Worm (Caenorhabditis elegans) whole organism, L1 larva: Measurements from ENCODE around the gene acr-17.

ENCODE experiments used
- alr-1 ChIP-seq: fragments of 200-800 bp; sonication (Bioruptor generic); optimal IDR thresholded peaks from 2 replicates; lab custom pipeline; 2018; ENCODE audit warnings: borderline replicate concordance, mild to moderate bottlenecking, missing genetic modification characterization, missing compliant biosample characterization
- blmp-1 ChIP-seq: fragments of 150-350 bp; optimal IDR thresholded peaks from 2 replicates; lab custom pipeline; 2014; ENCODE audit warnings: missing biosample characterization, missing genetic modification characterization
- lin-14 ChIP-seq: fragments of 200-800 bp; sonication (Bioruptor generic); optimal IDR thresholded peaks from 2 replicates; lab custom pipeline; 2018; ENCODE audit warnings: mild to moderate bottlenecking, missing genetic modification characterization, moderate library complexity, missing compliant biosample characterization
- lin-39 ChIP-seq: fragments of 150-350 bp; optimal IDR thresholded peaks from 2 replicates; lab custom pipeline; 2014; ENCODE audit warnings: missing biosample characterization, missing genetic modification reagents, missing genetic modification characterization
- nhr-12 ChIP-seq: sonication (generic microtip); optimal IDR thresholded peaks from 2 replicates; lab custom pipeline; 2017; ENCODE audit warnings: missing biosample characterization, missing genetic modification characterization
- pqm-1 ChIP-seq: sonication (generic microtip); optimal IDR thresholded peaks from 3 replicates; lab custom pipeline; 2017; ENCODE audit warnings: missing biosample characterization, missing genetic modification characterization
- skn-1 ChIP-seq: fragments of 150-350 bp; optimal IDR thresholded peaks from 2 replicates; lab custom pipeline; 2014; ENCODE audit warnings: missing biosample characterization, missing genetic modification characterization
- snpc-4 ChIP-seq: fragments of 150-350 bp; optimal IDR thresholded peaks from 2 replicates; lab custom pipeline; 2014; ENCODE audit warnings: missing biosample characterization, missing genetic modification characterization
- sox-4 ChIP-seq: sonication (generic microtip); optimal IDR thresholded peaks from 2 replicates; lab custom pipeline; 2016; ENCODE audit warnings: missing genetic modification characterization, missing compliant biosample characterization
- unc-130 ChIP-seq: fragments of 150-350 bp; optimal IDR thresholded peaks from 2 replicates; lab custom pipeline; 2017; ENCODE audit warnings: missing biosample characterization, missing genetic modification characterization, inconsistent platforms
- unc-30 ChIP-seq: sonication (generic microtip); optimal IDR thresholded peaks from 2 replicates; lab custom pipeline; 2017; ENCODE audit warnings: missing biosample characterization, missing genetic modification characterization
- ztf-11 ChIP-seq, 2 experiments: sonication (generic microtip); optimal IDR thresholded peaks; 2 replicates each; lab custom pipeline; 2016 to 2017; ENCODE audit warnings: missing genetic modification characterization in 2 of 2, missing biosample characterization in 1 of 2, missing compliant biosample characterization in 1 of 2

DNA sequence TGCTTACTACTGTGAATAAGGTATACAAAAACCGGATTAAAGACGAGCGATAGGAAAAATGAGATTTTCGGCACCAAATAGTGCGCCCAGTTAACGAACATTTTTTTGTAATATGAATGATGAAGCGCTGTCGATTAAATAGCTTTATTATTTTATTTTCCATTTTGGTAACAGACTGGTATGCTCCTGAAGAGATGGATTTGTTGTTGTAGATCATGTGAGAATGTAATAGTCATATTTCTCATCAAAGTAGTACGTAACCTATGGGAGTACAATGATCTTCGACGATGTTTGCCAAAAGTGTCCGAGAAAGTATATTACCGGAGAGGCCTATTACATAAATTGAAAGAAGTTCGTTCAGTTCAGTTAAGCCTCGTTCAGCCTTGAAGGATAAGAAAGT, 37.8 kb upstream of the acr-17 start, which contains the start of gene srj-19:
- TF ChIP-seq alr-1 (no peak), lin-39 (tag; lab: Kevin White, UChicago) (no peak), snpc-4 (tag; lab: Kevin White, UChicago) (no peak), skn-1 (tag; lab: Kevin White, UChicago) (no peak), nhr-12 (tag; lab: Kevin White, UChicago) (no peak), blmp-1 (no peak), lin-14 (GFP tag; lab: Kevin White, UChicago) (no peak), ztf-11 (tag; optimal IDR thresholded peaks at IDR 0.05; lab: Kevin White, UChicago) (no peak), unc-130 (no peak), sox-4 (tag; lab: Kevin White, UChicago) (no peak), unc-30 (tag; lab: Kevin White, UChicago) (no peak), pqm-1 (tag; lab: Kevin White, UChicago) (no peak)
